Fruit fly (Drosophila melanogaster) whole organism, embryonic: ENCODE results near the gene Cpr76Bb.
A peak's percentile ranks its signal among the peaks of the same experiment; 100 is the strongest.

ENCODE experiments used
- Asciz ChIP-seq: fragments of 200-800 bp; sonication (Bioruptor generic); optimal IDR thresholded peaks from 2 replicates; lab custom pipeline; 2017; ENCODE audit warnings: missing biosample characterization, mild to moderate bottlenecking, missing genetic modification characterization, missing genetic modification reagents
- Atf6 ChIP-seq: fragments of 200-800 bp; sonication (Bioruptor generic); IDR thresholded peaks from 2 replicates; pipeline ENCODE4 v1.3.6; 2022; ENCODE audit warnings: missing biosample characterization, missing genetic modification characterization
- Bteb2 ChIP-seq: fragments of 200-800 bp; sonication (Bioruptor generic); optimal IDR thresholded peaks from 2 replicates; lab custom pipeline; 2016; ENCODE audit warnings: missing biosample characterization, missing genetic modification characterization
- CG10147 ChIP-seq: fragments of 200-800 bp; sonication (Bioruptor generic); optimal IDR thresholded peaks from 2 replicates; lab custom pipeline; 2019; ENCODE audit warnings: missing biosample characterization, mild to moderate bottlenecking, missing genetic modification characterization, moderate library complexity
- CG10959 ChIP-seq: fragments of 200-800 bp; sonication (Bioruptor generic); IDR thresholded peaks from 2 replicates; pipeline ENCODE4 v1.3.6; 2022; ENCODE audit warnings: missing biosample characterization, missing genetic modification characterization
- CG10979 ChIP-seq: fragments of 200-800 bp; sonication (Bioruptor generic); optimal IDR thresholded peaks from 2 replicates; lab custom pipeline; 2018; ENCODE audit warnings: missing biosample characterization, mild to moderate bottlenecking, missing genetic modification characterization, moderate library complexity
- CG11504 ChIP-seq: fragments of 200-800 bp; sonication (Bioruptor generic); optimal IDR thresholded peaks from 3 replicates; lab custom pipeline; 2019; ENCODE audit warnings: missing biosample characterization, mild to moderate bottlenecking, missing genetic modification characterization, moderate library complexity
- CG12391 ChIP-seq: fragments of 200-800 bp; sonication (Bioruptor generic); optimal IDR thresholded peaks from 3 replicates; lab custom pipeline; 2018; ENCODE audit warnings: missing biosample characterization, mild to moderate bottlenecking, missing genetic modification characterization, moderate library complexity
- CG12942 ChIP-seq: fragments of 200-800 bp; sonication (Bioruptor generic); optimal IDR thresholded peaks from 3 replicates; lab custom pipeline; 2016; ENCODE audit warnings: missing biosample characterization, missing genetic modification characterization
- CG13123 ChIP-seq: fragments of 200-800 bp; sonication (Bioruptor generic); optimal IDR thresholded peaks from 2 replicates; lab custom pipeline; 2016; ENCODE audit warnings: missing biosample characterization, missing genetic modification characterization
- CG14014 ChIP-seq: fragments of 200-800 bp; sonication (Bioruptor generic); IDR thresholded peaks from 2 replicates; pipeline ENCODE4 v1.3.6; 2022; ENCODE audit warnings: missing biosample characterization, missing genetic modification characterization
- CG14050 ChIP-seq: fragments of 200-800 bp; sonication (Bioruptor generic); IDR thresholded peaks from 3 replicates; pipeline ENCODE4 v1.3.6; 2022; ENCODE audit warnings: missing biosample characterization, missing genetic modification characterization
- CG14667 ChIP-seq: fragments of 200-800 bp; sonication (Bioruptor generic); IDR thresholded peaks from 2 replicates; pipeline ENCODE4 v1.3.6; 2022; ENCODE audit warnings: missing biosample characterization, missing genetic modification characterization
- CG15479 ChIP-seq: fragments of 200-800 bp; sonication (Bioruptor generic); optimal IDR thresholded peaks from 3 replicates; lab custom pipeline; 2019; ENCODE audit warnings: missing biosample characterization, mild to moderate bottlenecking, missing genetic modification characterization, moderate library complexity
- CG15514 ChIP-seq: fragments of 200-800 bp; sonication (Bioruptor generic); optimal IDR thresholded peaks from 3 replicates; lab custom pipeline; 2017; ENCODE audit warnings: missing biosample characterization, missing genetic modification characterization, mild to moderate bottlenecking, moderate library complexity, missing genetic modification reagents
- CG1602 ChIP-seq: fragments of 200-800 bp; sonication (Bioruptor generic); optimal IDR thresholded peaks from 3 replicates; lab custom pipeline; 2016; ENCODE audit warnings: missing biosample characterization, missing genetic modification characterization
- CG16815 ChIP-seq: fragments of 200-800 bp; sonication (Bioruptor generic); optimal IDR thresholded peaks from 3 replicates; lab custom pipeline; 2017; ENCODE audit warnings: missing biosample characterization, mild to moderate bottlenecking, missing genetic modification characterization
- CG18599 ChIP-seq: fragments of 200-800 bp; sonication (Bioruptor generic); optimal IDR thresholded peaks from 3 replicates; lab custom pipeline; 2017; ENCODE audit warnings: missing biosample characterization, missing genetic modification characterization, mild to moderate bottlenecking, moderate library complexity, missing genetic modification reagents
- CG3995 ChIP-seq: fragments of 200-800 bp; sonication (Bioruptor generic); optimal IDR thresholded peaks from 3 replicates; lab custom pipeline; 2016; ENCODE audit warnings: missing biosample characterization, missing genetic modification characterization
- CG4617 ChIP-seq: fragments of 200-800 bp; sonication (Bioruptor generic); optimal IDR thresholded peaks from 3 replicates; lab custom pipeline; 2016; ENCODE audit warnings: missing biosample characterization, missing genetic modification characterization, borderline replicate concordance
- CG5953 ChIP-seq: fragments of 200-800 bp; sonication (Bioruptor generic); IDR thresholded peaks from 2 replicates; pipeline ENCODE4 v1.3.6; 2022; ENCODE audit warnings: missing biosample characterization, missing genetic modification characterization
- CG6813 ChIP-seq: fragments of 200-800 bp; sonication (Bioruptor generic); optimal IDR thresholded peaks from 2 replicates; lab custom pipeline; 2017; ENCODE audit warnings: missing biosample characterization, missing genetic modification characterization, mild to moderate bottlenecking, moderate library complexity, missing genetic modification reagents
- CG7271 ChIP-seq: fragments of 200-800 bp; sonication (Bioruptor generic); optimal IDR thresholded peaks from 2 replicates; lab custom pipeline; 2018; ENCODE audit warnings: missing biosample characterization, mild to moderate bottlenecking, missing genetic modification characterization, moderate library complexity
- CG7786 ChIP-seq: fragments of 200-800 bp; sonication (Bioruptor generic); optimal IDR thresholded peaks from 2 replicates; lab custom pipeline; 2016; ENCODE audit warnings: missing biosample characterization, missing genetic modification characterization
- CG7839 ChIP-seq: fragments of 200-800 bp; sonication (Bioruptor generic); optimal IDR thresholded peaks from 3 replicates; lab custom pipeline; 2018; ENCODE audit warnings: missing biosample characterization, mild to moderate bottlenecking, missing genetic modification characterization, moderate library complexity
- CG8924 ChIP-seq: fragments of 200-800 bp; optimal IDR thresholded peaks from 3 replicates; lab custom pipeline; 2019; ENCODE audit warnings: missing biosample characterization, mild to moderate bottlenecking, missing genetic modification characterization, moderate library complexity
- CG9727 ChIP-seq: fragments of 200-800 bp; sonication (Bioruptor generic); optimal IDR thresholded peaks from 3 replicates; lab custom pipeline; 2017; ENCODE audit warnings: missing biosample characterization, mild to moderate bottlenecking, missing genetic modification characterization
- CG9876 ChIP-seq: fragments of 200-800 bp; sonication (Bioruptor generic); optimal IDR thresholded peaks from 2 replicates; lab custom pipeline; 2016; ENCODE audit warnings: missing biosample characterization, missing genetic modification characterization
- CG9932 ChIP-seq: fragments of 200-800 bp; sonication (Bioruptor generic); IDR thresholded peaks from 2 replicates; pipeline ENCODE4 v1.3.6; 2022; ENCODE audit warnings: missing biosample characterization, missing genetic modification characterization
- CoRest ChIP-seq: fragments of 200-800 bp; sonication (Bioruptor generic); optimal IDR thresholded peaks from 3 replicates; lab custom pipeline; 2018; ENCODE audit warnings: missing biosample characterization, mild to moderate bottlenecking, missing genetic modification characterization, moderate library complexity
- Dip3 ChIP-seq: fragments of 200-800 bp; sonication (Bioruptor generic); optimal IDR thresholded peaks from 3 replicates; lab custom pipeline; 2016; ENCODE audit warnings: missing biosample characterization, missing genetic modification characterization
- Dp ChIP-seq: fragments of 200-800 bp; sonication (Bioruptor generic); optimal IDR thresholded peaks from 2 replicates; lab custom pipeline; 2018; ENCODE audit warnings: missing biosample characterization, mild to moderate bottlenecking, missing genetic modification characterization, moderate library complexity
- Drgx ChIP-seq: fragments of 200-800 bp; sonication (Bioruptor generic); IDR thresholded peaks from 2 replicates; pipeline ENCODE4 v1.3.6; 2022; ENCODE audit warnings: missing biosample characterization, missing genetic modification characterization
- Fer3 ChIP-seq: fragments of 200-800 bp; sonication (Bioruptor generic); optimal IDR thresholded peaks from 2 replicates; lab custom pipeline; 2018; ENCODE audit warnings: missing biosample characterization, mild to moderate bottlenecking, missing genetic modification characterization, moderate library complexity
- Hr51 ChIP-seq, 2 experiments: fragments of 200-800 bp; sonication (Bioruptor generic); optimal IDR thresholded peaks; 2 replicates in 1 of 2; 3 replicates in 1 of 2; lab custom pipeline; 2016 to 2018; ENCODE audit warnings: missing biosample characterization in 2 of 2, missing genetic modification characterization in 2 of 2, mild to moderate bottlenecking in 1 of 2, moderate library complexity in 1 of 2
- Six4 ChIP-seq: fragments of 200-800 bp; sonication (Bioruptor generic); optimal IDR thresholded peaks from 2 replicates; lab custom pipeline; 2016; ENCODE audit warnings: missing biosample characterization, missing genetic modification characterization
- al ChIP-seq: fragments of 200-800 bp; sonication (Bioruptor generic); IDR thresholded peaks from 2 replicates; pipeline ENCODE4 v1.3.6; 2022; ENCODE audit warnings: missing biosample characterization, missing genetic modification characterization
- ato ChIP-seq: fragments of 200-800 bp; sonication (Bioruptor generic); IDR thresholded peaks from 2 replicates; pipeline ENCODE4 v1.3.6; 2022; ENCODE audit warnings: missing biosample characterization, missing genetic modification characterization; ENCODE audit not compliant: partially characterized antibody
- disco-r ChIP-seq: fragments of 200-800 bp; sonication (Bioruptor generic); optimal IDR thresholded peaks from 2 replicates; lab custom pipeline; 2016; ENCODE audit warnings: missing biosample characterization, missing genetic modification characterization
- exex ChIP-seq: fragments of 200-800 bp; sonication (Bioruptor generic); optimal IDR thresholded peaks from 4 replicates; lab custom pipeline; 2018; ENCODE audit warnings: missing biosample characterization, mild to moderate bottlenecking, missing genetic modification characterization, moderate library complexity
- gem ChIP-seq: fragments of 200-800 bp; sonication (Bioruptor generic); optimal IDR thresholded peaks from 2 replicates; lab custom pipeline; 2019; ENCODE audit warnings: missing biosample characterization, mild to moderate bottlenecking, missing genetic modification characterization, moderate library complexity
- lbe ChIP-seq: fragments of 200-800 bp; sonication (Bioruptor generic); optimal IDR thresholded peaks from 2 replicates; lab custom pipeline; 2016; ENCODE audit warnings: missing biosample characterization, mild to moderate bottlenecking, missing genetic modification characterization
- slbo ChIP-seq: fragments of 200-800 bp; sonication (Bioruptor generic); IDR thresholded peaks from 2 replicates; pipeline ENCODE4 v1.3.6; 2022; ENCODE audit warnings: missing biosample characterization, missing genetic modification characterization
- sqz ChIP-seq: fragments of 200-800 bp; sonication (Bioruptor generic); optimal IDR thresholded peaks from 3 replicates; lab custom pipeline; 2018; ENCODE audit warnings: missing biosample characterization, mild to moderate bottlenecking, missing genetic modification characterization
- tin ChIP-seq: fragments of 200-800 bp; sonication (Bioruptor generic); optimal IDR thresholded peaks from 3 replicates; lab custom pipeline; 2016; ENCODE audit warnings: missing biosample characterization, missing genetic modification characterization
- unpg ChIP-seq: fragments of 200-800 bp; sonication (Bioruptor generic); optimal IDR thresholded peaks from 3 replicates; lab custom pipeline; 2018; ENCODE audit warnings: missing biosample characterization, mild to moderate bottlenecking, missing genetic modification characterization, moderate library complexity

Gene Cpr76Bb

dm6 chr3L:19561745-19562144, 42.3 kb downstream of the Cpr76Bb start (continued):
- TF ChIP-seq CG16815 (GFP tag; lab: Kevin White, UChicago) (peak; percentile 9), CG14014 (GFP tag; lab: Robert Waterston, UW) (no peak), CG7271 (tag; lab: Kevin White, UChicago) (no peak), al (peak; percentile 45), CG10979 (tag; lab: Kevin White, UChicago) (peak; percentile 6), CG4617 (GFP tag; lab: Kevin White, UChicago) (no peak), Drgx (GFP tag; lab: Robert Waterston, UW) (peak; percentile 83), tin (GFP tag; lab: Kevin White, UChicago) (no peak), CG14667 (GFP tag; lab: Robert Waterston, UW) (no peak), Hr51 (GFP tag; optimal IDR thresholded peaks at IDR 0.05; lab: Kevin White, UChicago) (peak in 1 of 2 experiments; percentile 58), CG15514 (GFP tag; lab: Kevin White, UChicago) (peak; percentile 23), unpg (GFP tag; lab: Kevin White, UChicago) (peak; percentile 54), CG13123 (GFP tag; lab: Kevin White, UChicago) (no peak), Bteb2 (GFP tag; lab: Kevin White, UChicago) (peak; percentile 21), CG10959 (GFP tag; lab: Robert Waterston, UW) (no peak), lbe (GFP tag; lab: Kevin White, UChicago) (peak; percentile 27), Dp (GFP tag; lab: Kevin White, UChicago) (no peak), disco-r (no peak), CG6813 (GFP tag; lab: Kevin White, UChicago) (no peak), Atf6 (GFP tag; lab: Robert Waterston, UW) (no peak), CG11504 (tag; lab: Kevin White, UChicago) (peak; percentile 60), CG15479 (GFP tag; lab: Kevin White, UChicago) (no peak), Dip3 (GFP tag; lab: Kevin White, UChicago) (peak; percentile 32), CG1602 (GFP tag; lab: Kevin White, UChicago) (no peak), slbo (peak; percentile 23), CG7786 (GFP tag; lab: Kevin White, UChicago) (peak; percentile 0), CG9876 (GFP tag; lab: Kevin White, UChicago) (no peak), ato (GFP tag; lab: Robert Waterston, UW) (no peak), CG7839 (peak; percentile 30), gem (peak; percentile 72), CG10147 (GFP tag; lab: Kevin White, UChicago) (peak; percentile 63), CG9727 (peak; percentile 8), CG5953 (GFP tag; lab: Robert Waterston, UW) (no peak), CG12942 (no peak), exex (tag; lab: Kevin White, UChicago) (peak; percentile 9), CG18599 (GFP tag; lab: Kevin White, UChicago) (peak; percentile 57), Fer3 (tag; lab: Kevin White, UChicago) (peak; percentile 51), Asciz (GFP tag; lab: Kevin White, UChicago) (peak; percentile 18), Six4 (GFP tag; lab: Kevin White, UChicago) (no peak), CG12391 (tag; lab: Kevin White, UChicago) (peak; percentile 22), CG14050 (GFP tag; lab: Robert Waterston, UW) (no peak), CG3995 (peak; percentile 22), CoRest (peak; percentile 27), CG8924 (tag; lab: Kevin White, UChicago) (peak; percentile 1), CG9932 (GFP tag; lab: Robert Waterston, UW) (peak; percentile 40), sqz (peak; percentile 6)
